Fruit fly (Drosophila melanogaster) whole organism, embryonic: ENCODE results near the gene Cp18.

Experiments used
- Abd-B ChIP-seq: fragments of 200-800 bp; sonication (Bioruptor generic); optimal IDR thresholded peaks from 2 replicates; lab custom pipeline; 2018; ENCODE audit warnings: missing biosample characterization, mild to moderate bottlenecking, missing genetic modification characterization, moderate library complexity
- C15 ChIP-seq: fragments of 200-800 bp; sonication (Bioruptor generic); IDR thresholded peaks from 3 replicates; pipeline ENCODE4 v1.3.6; 2022; ENCODE audit warnings: missing biosample characterization, missing genetic modification characterization
- CG10543 ChIP-seq: fragments of 200-800 bp; sonication (Bioruptor generic); optimal IDR thresholded peaks from 3 replicates; lab custom pipeline; 2017; ENCODE audit warnings: missing biosample characterization, mild to moderate bottlenecking, missing genetic modification characterization, moderate library complexity
- CG11398 ChIP-seq: fragments of 200-800 bp; sonication (Bioruptor generic); optimal IDR thresholded peaks from 2 replicates; lab custom pipeline; 2016; ENCODE audit warnings: missing biosample characterization, missing genetic modification characterization
- CG12104 ChIP-seq: fragments of 200-800 bp; sonication (Bioruptor generic); optimal IDR thresholded peaks from 3 replicates; lab custom pipeline; 2016; ENCODE audit warnings: missing biosample characterization, missing genetic modification characterization
- CG12769 ChIP-seq: fragments of 200-800 bp; sonication (Bioruptor generic); optimal IDR thresholded peaks from 2 replicates; lab custom pipeline; 2019; ENCODE audit warnings: missing biosample characterization, mild to moderate bottlenecking, missing genetic modification characterization, moderate library complexity
- CG14441 ChIP-seq: fragments of 200-800 bp; sonication (Bioruptor generic); IDR thresholded peaks from 2 replicates; pipeline ENCODE4 v1.3.6; 2022; ENCODE audit warnings: missing biosample characterization, missing genetic modification characterization
- CG14965 ChIP-seq: fragments of 200-800 bp; sonication (Bioruptor generic); optimal IDR thresholded peaks from 2 replicates; lab custom pipeline; 2016; ENCODE audit warnings: missing biosample characterization, missing genetic modification characterization, borderline replicate concordance
- CG17385 ChIP-seq: fragments of 200-800 bp; sonication (Bioruptor generic); optimal IDR thresholded peaks from 3 replicates; lab custom pipeline; 2018; ENCODE audit warnings: missing biosample characterization, mild to moderate bottlenecking, missing genetic modification characterization
- CG30431 ChIP-seq: fragments of 200-800 bp; sonication (Bioruptor generic); optimal IDR thresholded peaks from 2 replicates; lab custom pipeline; 2017; ENCODE audit warnings: missing biosample characterization, missing genetic modification characterization
- CG3163 ChIP-seq: fragments of 200-800 bp; sonication (Bioruptor generic); optimal IDR thresholded peaks from 3 replicates; lab custom pipeline; 2016; ENCODE audit warnings: missing biosample characterization, missing genetic modification characterization
- CG3281 ChIP-seq: fragments of 200-800 bp; sonication (Bioruptor generic); optimal IDR thresholded peaks from 3 replicates; lab custom pipeline; 2017; ENCODE audit warnings: missing biosample characterization, mild to moderate bottlenecking, missing genetic modification characterization
- CG33213 ChIP-seq: fragments of 200-800 bp; sonication (Bioruptor generic); optimal IDR thresholded peaks from 3 replicates; lab custom pipeline; 2016; ENCODE audit warnings: missing biosample characterization, missing genetic modification characterization
- CG6272 ChIP-seq: fragments of 200-800 bp; sonication (Bioruptor generic); IDR thresholded peaks from 2 replicates; pipeline ENCODE4 v1.3.6; 2022; ENCODE audit warnings: missing biosample characterization, missing genetic modification characterization
- CG6765 ChIP-seq: fragments of 200-800 bp; sonication (Bioruptor generic); optimal IDR thresholded peaks from 3 replicates; lab custom pipeline; 2017; ENCODE audit warnings: missing biosample characterization, mild to moderate bottlenecking, missing genetic modification characterization
- CG8924 ChIP-seq: fragments of 200-800 bp; optimal IDR thresholded peaks from 3 replicates; lab custom pipeline; 2019; ENCODE audit warnings: missing biosample characterization, mild to moderate bottlenecking, missing genetic modification characterization, moderate library complexity
- CkIIα-i1 ChIP-seq: fragments of 200-800 bp; sonication (Bioruptor generic); IDR thresholded peaks from 2 replicates; pipeline ENCODE4 v1.3.6; 2022; ENCODE audit warnings: missing biosample characterization, missing genetic modification characterization
- CoRest ChIP-seq: fragments of 200-800 bp; sonication (Bioruptor generic); optimal IDR thresholded peaks from 3 replicates; lab custom pipeline; 2018; ENCODE audit warnings: missing biosample characterization, mild to moderate bottlenecking, missing genetic modification characterization, moderate library complexity
- E2f2 ChIP-seq: fragments of 200-800 bp; sonication (Bioruptor generic); IDR thresholded peaks from 2 replicates; pipeline ENCODE4 v1.3.6; 2022; ENCODE audit warnings: missing biosample characterization, missing genetic modification characterization
- Gug ChIP-seq: fragments of 200-800 bp; sonication (Bioruptor generic); IDR thresholded peaks from 4 replicates; pipeline ENCODE4 v1.3.6; 2022; ENCODE audit warnings: missing biosample characterization, missing genetic modification characterization
- HHEX ChIP-seq: fragments of 200-800 bp; sonication (Bioruptor generic); optimal IDR thresholded peaks from 3 replicates; lab custom pipeline; 2017; ENCODE audit warnings: missing biosample characterization, mild to moderate bottlenecking, missing genetic modification characterization, missing genetic modification reagents
- Lim3 ChIP-seq: fragments of 200-800 bp; sonication (Bioruptor generic); IDR thresholded peaks from 2 replicates; pipeline ENCODE4 v1.3.6; 2022; ENCODE audit warnings: missing biosample characterization, missing genetic modification characterization
- NC2α ChIP-seq: fragments of 200-800 bp; sonication (Bioruptor generic); optimal IDR thresholded peaks from 2 replicates; lab custom pipeline; 2016; ENCODE audit warnings: missing biosample characterization, missing genetic modification characterization
- Optix ChIP-seq: fragments of 200-800 bp; sonication (Bioruptor generic); IDR thresholded peaks from 3 replicates; pipeline ENCODE4 v1.3.6; 2022; ENCODE audit warnings: missing biosample characterization, missing genetic modification characterization
- Rfx ChIP-seq: fragments of 200-800 bp; sonication (Bioruptor generic); IDR thresholded peaks from 2 replicates; pipeline ENCODE4 v1.3.6; 2022; ENCODE audit warnings: missing biosample characterization, missing genetic modification characterization
- Sox100B ChIP-seq: fragments of 200-800 bp; sonication (Bioruptor generic); optimal IDR thresholded peaks from 3 replicates; lab custom pipeline; 2018; ENCODE audit warnings: missing biosample characterization, mild to moderate bottlenecking, missing genetic modification characterization
- abd-A ChIP-seq: fragments of 200-800 bp; sonication (Bioruptor generic); optimal IDR thresholded peaks from 3 replicates; lab custom pipeline; 2019; ENCODE audit warnings: missing biosample characterization, mild to moderate bottlenecking, missing genetic modification characterization, moderate library complexity
- aop ChIP-seq: fragments of 200-800 bp; sonication (Bioruptor generic); IDR thresholded peaks from 2 replicates; pipeline ENCODE4 v1.3.6; 2022; ENCODE audit warnings: missing biosample characterization, missing genetic modification characterization
- ap ChIP-seq: fragments of 200-800 bp; sonication (Bioruptor generic); IDR thresholded peaks from 2 replicates; pipeline ENCODE4 v1.3.6; 2022; ENCODE audit warnings: missing biosample characterization, missing genetic modification characterization
- cad ChIP-seq: fragments of >200 bp; optimal IDR thresholded peaks from 2 replicates; lab custom pipeline; 2017; ENCODE audit warnings: missing biosample characterization, missing genetic modification characterization
- caup ChIP-seq: fragments of 200-800 bp; sonication (Bioruptor generic); optimal IDR thresholded peaks from 3 replicates; lab custom pipeline; 2017; ENCODE audit warnings: missing biosample characterization, mild to moderate bottlenecking, missing genetic modification characterization, moderate library complexity; ENCODE audit not compliant: severe bottlenecking
- dan ChIP-seq: fragments of 200-800 bp; sonication (Bioruptor generic); IDR thresholded peaks from 2 replicates; pipeline ENCODE4 v1.3.6; 2022; ENCODE audit warnings: missing biosample characterization, missing genetic modification characterization
- ewg ChIP-seq: fragments of 200-800 bp; sonication (Bioruptor generic); optimal IDR thresholded peaks from 3 replicates; lab custom pipeline; 2017; ENCODE audit warnings: mild to moderate bottlenecking, missing biosample characterization, missing genetic modification reagents, missing genetic modification characterization
- fd64A ChIP-seq: fragments of 200-800 bp; sonication (Bioruptor generic); optimal IDR thresholded peaks from 3 replicates; lab custom pipeline; 2018; ENCODE audit warnings: missing biosample characterization, mild to moderate bottlenecking, missing genetic modification characterization
- fd96Cb ChIP-seq: fragments of 200-800 bp; sonication (Bioruptor generic); optimal IDR thresholded peaks from 2 replicates; lab custom pipeline; 2018; ENCODE audit warnings: missing biosample characterization, mild to moderate bottlenecking, missing genetic modification characterization, moderate library complexity
- ftz-f1 ChIP-seq: fragments of 200-800 bp; sonication (Bioruptor generic); optimal IDR thresholded peaks from 2 replicates; lab custom pipeline; 2016; ENCODE audit warnings: missing biosample characterization, missing genetic modification characterization
- grn ChIP-seq: fragments of 200-800 bp; sonication (Bioruptor generic); optimal IDR thresholded peaks from 3 replicates; lab custom pipeline; 2017; ENCODE audit warnings: missing biosample characterization, missing genetic modification characterization
- gt ChIP-seq: fragments of 200-800 bp; sonication (Bioruptor generic); IDR thresholded peaks from 2 replicates; pipeline ENCODE4 v1.3.6; 2022; ENCODE audit warnings: missing biosample characterization, missing genetic modification characterization
- hth ChIP-seq: fragments of >200 bp; optimal IDR thresholded peaks from 2 replicates; lab custom pipeline; 2017; ENCODE audit warnings: inconsistent platforms
- jing ChIP-seq: fragments of 200-800 bp; sonication (Bioruptor generic); optimal IDR thresholded peaks from 2 replicates; lab custom pipeline; 2018; ENCODE audit warnings: missing biosample characterization, mild to moderate bottlenecking, missing genetic modification characterization
- kay ChIP-seq: fragments of 200-800 bp; sonication (Bioruptor generic); optimal IDR thresholded peaks from 2 replicates; lab custom pipeline; 2016; ENCODE audit warnings: missing biosample characterization, missing genetic modification characterization
- lab ChIP-seq: fragments of 200-800 bp; sonication (Bioruptor generic); optimal IDR thresholded peaks from 3 replicates; lab custom pipeline; 2017; ENCODE audit warnings: missing biosample characterization, missing genetic modification characterization, mild to moderate bottlenecking, moderate library complexity, missing genetic modification reagents
- nerfin-1 ChIP-seq: fragments of 200-800 bp; sonication (Bioruptor generic); optimal IDR thresholded peaks from 3 replicates; lab custom pipeline; 2019; ENCODE audit warnings: missing biosample characterization, mild to moderate bottlenecking, missing genetic modification characterization, moderate library complexity
- onecut ChIP-seq: fragments of 200-800 bp; sonication (Bioruptor generic); IDR thresholded peaks from 2 replicates; pipeline ENCODE4 v1.3.6; 2022; ENCODE audit warnings: missing biosample characterization, missing genetic modification characterization
- pb ChIP-seq: fragments of 200-800 bp; sonication (Bioruptor generic); optimal IDR thresholded peaks from 3 replicates; lab custom pipeline; 2016; ENCODE audit warnings: missing biosample characterization, missing genetic modification characterization
- run ChIP-seq: fragments of 200-800 bp; sonication (Bioruptor generic); optimal IDR thresholded peaks from 3 replicates; lab custom pipeline; 2018; ENCODE audit warnings: missing biosample characterization, mild to moderate bottlenecking, missing genetic modification characterization
- shn ChIP-seq: fragments of 200-800 bp; sonication (Bioruptor generic); optimal IDR thresholded peaks from 3 replicates; lab custom pipeline; 2016; ENCODE audit warnings: missing biosample characterization, missing genetic modification characterization
- sima ChIP-seq: fragments of 200-800 bp; sonication (Bioruptor generic); optimal IDR thresholded peaks from 2 replicates; lab custom pipeline; 2016; ENCODE audit warnings: missing biosample characterization, missing genetic modification characterization
- tio ChIP-seq: fragments of 200-800 bp; sonication (Bioruptor generic); optimal IDR thresholded peaks from 2 replicates; lab custom pipeline; 2017; ENCODE audit warnings: missing biosample characterization, missing genetic modification characterization, inconsistent platforms
- tll ChIP-seq, 2 experiments: fragments of 200-800 bp in 1 of 2; fragments of >200 bp in 1 of 2; sonication (Bioruptor generic) in 1 of 2; optimal IDR thresholded peaks; 2 replicates each; lab custom pipeline; 2017 to 2019; ENCODE audit warnings: missing biosample characterization in 2 of 2, missing genetic modification characterization in 2 of 2, mild to moderate bottlenecking in 1 of 2, moderate library complexity in 1 of 2
- trh ChIP-seq: fragments of 200-800 bp; sonication (Bioruptor generic); optimal IDR thresholded peaks from 2 replicates; lab custom pipeline; 2016; ENCODE audit warnings: missing biosample characterization, missing genetic modification characterization
- zfh2 ChIP-seq: fragments of 200-800 bp; sonication (Bioruptor generic); optimal IDR thresholded peaks from 2 replicates; lab custom pipeline; 2016; ENCODE audit warnings: missing biosample characterization, missing genetic modification characterization

Cp18 gene

dm6 chr3L:8751262-8751661, 24.7 kb downstream of the Cp18 start (continued):
- TF ChIP-seq nerfin-1 (tag; lab: Kevin White, UChicago), result no peak
- no peak; the same call in 1 of the 2 replicates for TF ChIP-seq Rfx (GFP tag; lab: Robert Waterston, UW)
- TF ChIP-seq NC2α, result no peak
- 0 out of 4 replicates have a peak, but pooled peaks have one; percentile 48 for TF ChIP-seq Gug
- TF ChIP-seq aop (GFP tag; lab: Robert Waterston, UW), result no peak
- TF ChIP-seq Optix, result peak; percentile 41; the same call in 1 of the 3 replicates
- TF ChIP-seq CG6272, result no peak
- no peak for TF ChIP-seq CG3163
- no peak for TF ChIP-seq CG14965 (GFP tag; lab: Kevin White, UChicago)
- no peak for TF ChIP-seq sima (GFP tag; lab: Kevin White, UChicago)
- TF ChIP-seq Sox100B (GFP tag; lab: Kevin White, UChicago), result peak; percentile 58
- no peak for TF ChIP-seq ftz-f1 (GFP tag; lab: Kevin White, UChicago)
- no peak for TF ChIP-seq kay
- no peak for TF ChIP-seq cad (GFP tag; lab: Kevin White, UChicago)
- TF ChIP-seq Abd-B (GFP tag; lab: Kevin White, UChicago), result peak; percentile 30
- no peak for TF ChIP-seq grn
- 0 out of 2 replicates have a peak, but pooled peaks have one; percentile 14 for TF ChIP-seq CG14441 (GFP tag; lab: Robert Waterston, UW)
- TF ChIP-seq fd96Cb (tag; lab: Kevin White, UChicago), result peak; percentile 63
- TF ChIP-seq CG12104 (GFP tag; lab: Kevin White, UChicago), result no peak
- TF ChIP-seq CG6765, result no peak
- TF ChIP-seq CG10543 (GFP tag; lab: Kevin White, UChicago), result no peak
- TF ChIP-seq pb (GFP tag; lab: Kevin White, UChicago), result peak; percentile 24
- TF ChIP-seq shn (GFP tag; lab: Kevin White, UChicago), result no peak
- TF ChIP-seq lab, result peak; percentile 54
- peak; percentile 2 for TF ChIP-seq jing (GFP tag; lab: Kevin White, UChicago)
- no peak for TF ChIP-seq gt
- TF ChIP-seq Lim3 (GFP tag; lab: Robert Waterston, UW), result no peak
- peak; percentile 0 for TF ChIP-seq fd64A
- no peak for TF ChIP-seq trh
- peak; percentile 52; the same call in 1 of the 2 replicates for TF ChIP-seq ap (GFP tag; lab: Robert Waterston, UW)
- no peak for TF ChIP-seq zfh2 (GFP tag; lab: Kevin White, UChicago)
- TF ChIP-seq C15 (GFP tag; lab: Robert Waterston, UW), result no peak
- TF ChIP-seq ewg (GFP tag; lab: Kevin White, UChicago), result peak; percentile 44
- no peak for TF ChIP-seq tll (GFP tag; optimal IDR thresholded peaks at IDR 0.05; lab: Kevin White, UChicago)
- no peak for TF ChIP-seq CG33213 (GFP tag; lab: Kevin White, UChicago)
- no peak for TF ChIP-seq caup (GFP tag; lab: Kevin White, UChicago)
- TF ChIP-seq onecut, result peak; percentile 40; the same call in 1 of the 2 replicates
- TF ChIP-seq CG12769 (tag; lab: Kevin White, UChicago), result no peak
- no peak for TF ChIP-seq CkIIα-i1 (GFP tag; lab: Robert Waterston, UW)
- 0 out of 2 replicates have a peak, but pooled peaks have one; percentile 13 for TF ChIP-seq E2f2 (GFP tag; lab: Robert Waterston, UW)
- peak; percentile 15 for TF ChIP-seq tio (GFP tag; lab: Kevin White, UChicago)
- TF ChIP-seq hth (lab: Kevin White, UChicago), result no peak
- peak; percentile 12 for TF ChIP-seq run (tag; lab: Kevin White, UChicago)
- TF ChIP-seq CG8924 (tag; lab: Kevin White, UChicago), result peak; percentile 55
- TF ChIP-seq CG17385 (GFP tag; lab: Kevin White, UChicago), result peak; percentile 36
- TF ChIP-seq CoRest (tag; lab: Kevin White, UChicago), result peak; percentile 53
- TF ChIP-seq CG30431 (GFP tag; lab: Kevin White, UChicago), result no peak
- no peak for TF ChIP-seq CG11398 (GFP tag; lab: Kevin White, UChicago)
- peak; percentile 44 for TF ChIP-seq HHEX (GFP tag; lab: Kevin White, UChicago)
- TF ChIP-seq dan (GFP tag; lab: Robert Waterston, UW), result no peak
- TF ChIP-seq CG3281 (GFP tag; lab: Kevin White, UChicago), result no peak
- no peak for TF ChIP-seq abd-A (tag; lab: Kevin White, UChicago)
